Worm (Caenorhabditis elegans) whole organism, L2 larva: ENCODE results near the gene W10C6.2.

Source experiments
- aly-2 ChIP-seq: fragments of 150-350 bp; optimal IDR thresholded peaks from 2 replicates; lab custom pipeline; 2014; ENCODE audit warnings: missing biosample characterization, missing genetic modification characterization
- elt-3 ChIP-seq: sonication (generic microtip); optimal IDR thresholded peaks from 2 replicates; lab custom pipeline; 2017; ENCODE audit warnings: missing biosample characterization, missing genetic modification characterization
- mab-5 ChIP-seq: fragments of 150-350 bp; optimal IDR thresholded peaks from 2 replicates; lab custom pipeline; 2014; ENCODE audit warnings: missing biosample characterization, missing genetic modification characterization
- mdl-1 ChIP-seq, 2 experiments: fragments of 150-350 bp in 1 of 2; sonication (generic microtip) in 1 of 2; optimal IDR thresholded peaks; 2 replicates each; lab custom pipeline; 2017; ENCODE audit warnings: missing biosample characterization in 2 of 2, missing genetic modification characterization in 2 of 2
- nhr-10 ChIP-seq: sonication (generic microtip); optimal IDR thresholded peaks from 2 replicates; lab custom pipeline; 2017; ENCODE audit warnings: missing biosample characterization, missing genetic modification characterization
- nhr-129 ChIP-seq: fragments of 150-350 bp; optimal IDR thresholded peaks from 2 replicates; lab custom pipeline; 2014; ENCODE audit warnings: missing biosample characterization, missing genetic modification characterization
- nhr-23 ChIP-seq: fragments of 150-350 bp; optimal IDR thresholded peaks from 2 replicates; lab custom pipeline; 2014; ENCODE audit warnings: missing biosample characterization, missing genetic modification reagents, missing genetic modification characterization
- nhr-237 ChIP-seq: fragments of 150-350 bp; optimal IDR thresholded peaks from 2 replicates; lab custom pipeline; 2014; ENCODE audit warnings: missing biosample characterization, missing genetic modification characterization
- nhr-25 ChIP-seq: fragments of 150-350 bp; sonication (generic microtip); optimal IDR thresholded peaks from 3 replicates; lab custom pipeline; 2014; ENCODE audit warnings: missing biosample characterization, missing genetic modification characterization
- nhr-77 ChIP-seq: fragments of 150-350 bp; optimal IDR thresholded peaks from 2 replicates; lab custom pipeline; 2014; ENCODE audit warnings: missing biosample characterization, missing genetic modification characterization
- unc-39 ChIP-seq: fragments of 150-350 bp; optimal IDR thresholded peaks from 2 replicates; lab custom pipeline; 2014; ENCODE audit warnings: missing biosample characterization, missing genetic modification characterization
- unc-62 ChIP-seq: fragments of 150-350 bp; optimal IDR thresholded peaks from 2 replicates; lab custom pipeline; 2014; ENCODE audit warnings: missing biosample characterization, missing genetic modification reagents, missing genetic modification characterization
- zag-1 ChIP-seq: fragments of 150-350 bp; optimal IDR thresholded peaks from 2 replicates; lab custom pipeline; 2014; ENCODE audit warnings: missing biosample characterization, missing genetic modification characterization
- ztf-4 ChIP-seq: fragments of 150-350 bp; optimal IDR thresholded peaks from 2 replicates; lab custom pipeline; 2014; ENCODE audit warnings: missing biosample characterization, missing genetic modification characterization

ce11 chrII:11127364-11127763 lies 5.7 kb upstream of the W10C6.2 start, which contains the start of gene F40F8.1:
- TF ChIP-seq nhr-129 (tag; lab: Kevin White, UChicago) (no peak), unc-39 (tag; lab: Kevin White, UChicago) (no peak), nhr-237 (tag; lab: Kevin White, UChicago) (no peak), aly-2 (tag; lab: Kevin White, UChicago) (no peak), nhr-25 (tag; lab: Kevin White, UChicago) (no peak), nhr-23 (no peak), elt-3 (tag; lab: Kevin White, UChicago) (no peak), nhr-10 (tag; lab: Kevin White, UChicago) (no peak), nhr-77 (no peak), mab-5 (no peak), ztf-4 (tag; lab: Kevin White, UChicago) (no peak), mdl-1 (tag; optimal IDR thresholded peaks at IDR 0.05; lab: Kevin White, UChicago) (no peak), zag-1 (no peak), unc-62 (GFP tag; lab: Kevin White, UChicago) (no peak)
